Worm (Caenorhabditis elegans) whole organism, L1 larva: ENCODE measurements around the gene R11G1.2.

ENCODE experiments used
- Y116A8C.19 ChIP-seq: sonication (generic microtip); optimal IDR thresholded peaks from 2 replicates; lab custom pipeline; 2016; ENCODE audit warnings: missing compliant biosample characterization, missing genetic modification characterization, borderline replicate concordance
- alr-1 ChIP-seq: fragments of 200-800 bp; sonication (Bioruptor generic); optimal IDR thresholded peaks from 2 replicates; lab custom pipeline; 2018; ENCODE audit warnings: borderline replicate concordance, mild to moderate bottlenecking, missing genetic modification characterization, missing compliant biosample characterization
- aly-2 ChIP-seq: fragments of 150-350 bp; optimal IDR thresholded peaks from 2 replicates; lab custom pipeline; 2014; ENCODE audit warnings: missing biosample characterization, missing genetic modification characterization
- ama-1 ChIP-seq: fragments of 150-350 bp; optimal IDR thresholded peaks from 2 replicates; lab custom pipeline; 2014
- ceh-63 ChIP-seq: fragments of 200-800 bp; sonication (Bioruptor generic); optimal IDR thresholded peaks from 2 replicates; lab custom pipeline; 2018; ENCODE audit warnings: mild to moderate bottlenecking, missing genetic modification characterization, missing compliant biosample characterization
- ceh-8 ChIP-seq: fragments of 200-800 bp; sonication (Bioruptor generic); optimal IDR thresholded peaks from 2 replicates; lab custom pipeline; 2018; ENCODE audit warnings: mild to moderate bottlenecking, missing genetic modification characterization, moderate library complexity, missing compliant biosample characterization
- ceh-88 ChIP-seq: fragments of 200-800 bp; sonication (Bioruptor generic); IDR thresholded peaks from 2 replicates; pipeline ENCODE4 v1.3.6; 2022; ENCODE audit warnings: missing genetic modification characterization, missing compliant biosample characterization
- dsc-1 ChIP-seq: sonication (generic microtip); optimal IDR thresholded peaks from 2 replicates; lab custom pipeline; 2016; ENCODE audit warnings: mild to moderate bottlenecking, missing genetic modification characterization, missing compliant biosample characterization
- efl-1 ChIP-seq, 4 experiments: fragments of 150-350 bp; optimal IDR thresholded peaks in 3 of 4; peaks in 1 of 4; 1 replicate in 1 of 4; 2 replicates in 3 of 4; lab custom pipeline; 2014; ENCODE audit warnings: missing biosample characterization in 2 of 4, missing genetic modification characterization in 2 of 4, missing genetic modification reagents in 2 of 4
- efl-3 ChIP-seq: fragments of 200-800 bp; sonication (Bioruptor generic); optimal IDR thresholded peaks from 2 replicates; lab custom pipeline; 2018; ENCODE audit warnings: mild to moderate bottlenecking, missing genetic modification characterization, missing compliant biosample characterization
- egl-13 ChIP-seq: sonication (generic microtip); optimal IDR thresholded peaks from 2 replicates; lab custom pipeline; 2016; ENCODE audit warnings: missing genotype, missing genetic modification reagents, missing genetic modification characterization, missing compliant biosample characterization
- egl-27 ChIP-seq, 2 experiments: fragments of 150-350 bp in 1 of 2; sonication (generic microtip); optimal IDR thresholded peaks; 3 replicates each; lab custom pipeline; 2017 to 2018; ENCODE audit warnings: missing biosample characterization in 2 of 2, missing genetic modification characterization in 2 of 2, missing genetic modification reagents in 2 of 2
- elt-2 ChIP-seq: sonication (generic microtip); optimal IDR thresholded peaks from 2 replicates; lab custom pipeline; 2016; ENCODE audit warnings: missing genetic modification characterization, mild to moderate bottlenecking, inconsistent platforms, missing compliant biosample characterization, missing genetic modification reagents
- fkh-10 ChIP-seq: sonication (generic microtip); optimal IDR thresholded peaks from 2 replicates; lab custom pipeline; 2017; ENCODE audit warnings: missing biosample characterization, missing genetic modification reagents, missing genetic modification characterization
- fkh-4 ChIP-seq: sonication (generic microtip); optimal IDR thresholded peaks from 2 replicates; lab custom pipeline; 2016; ENCODE audit warnings: missing compliant biosample characterization, missing genetic modification characterization, borderline replicate concordance
- fkh-8 ChIP-seq: sonication (generic microtip); optimal IDR thresholded peaks from 2 replicates; lab custom pipeline; 2016; ENCODE audit warnings: mild to moderate bottlenecking, missing genetic modification characterization, missing compliant biosample characterization
- jun-1 ChIP-seq: fragments of 150-350 bp; optimal IDR thresholded peaks from 2 replicates; lab custom pipeline; 2014; ENCODE audit warnings: missing biosample characterization, missing genetic modification reagents, missing genetic modification characterization
- lin-14 ChIP-seq: fragments of 200-800 bp; sonication (Bioruptor generic); optimal IDR thresholded peaks from 2 replicates; lab custom pipeline; 2018; ENCODE audit warnings: mild to moderate bottlenecking, missing genetic modification characterization, moderate library complexity, missing compliant biosample characterization
- mab-9 ChIP-seq: fragments of 200-800 bp; sonication (Bioruptor generic); IDR thresholded peaks from 2 replicates; pipeline ENCODE4 v1.3.6; 2022; ENCODE audit warnings: missing genetic modification reagents, missing genetic modification characterization, missing compliant biosample characterization
- mef-2 ChIP-seq: fragments of 150-350 bp; optimal IDR thresholded peaks from 2 replicates; lab custom pipeline; 2014; ENCODE audit warnings: missing biosample characterization, missing genetic modification characterization
- mep-1 ChIP-seq: fragments of 150-350 bp; optimal IDR thresholded peaks from 2 replicates; lab custom pipeline; 2014; ENCODE audit warnings: missing biosample characterization, missing genetic modification characterization
- nhr-11 ChIP-seq: fragments of 150-350 bp; optimal IDR thresholded peaks from 2 replicates; lab custom pipeline; 2014; ENCODE audit warnings: missing biosample characterization, missing genetic modification characterization
- nhr-12 ChIP-seq: sonication (generic microtip); optimal IDR thresholded peaks from 2 replicates; lab custom pipeline; 2017; ENCODE audit warnings: missing biosample characterization, missing genetic modification characterization
- nhr-19 ChIP-seq: fragments of 200-800 bp; sonication (Bioruptor generic); conservative IDR thresholded peaks from 2 replicates; pipeline ENCODE4 v1.3.6; 2022; ENCODE audit warnings: missing genetic modification characterization, missing compliant biosample characterization
- nhr-20 ChIP-seq: sonication (generic microtip); optimal IDR thresholded peaks from 2 replicates; lab custom pipeline; 2016; ENCODE audit warnings: mild to moderate bottlenecking, missing genetic modification characterization, missing compliant biosample characterization
- nhr-28 ChIP-seq: fragments of 150-350 bp; optimal IDR thresholded peaks from 2 replicates; lab custom pipeline; 2014; ENCODE audit warnings: missing biosample characterization, missing genetic modification characterization
- nhr-47 ChIP-seq: sonication (generic microtip); optimal IDR thresholded peaks from 2 replicates; lab custom pipeline; 2016; ENCODE audit warnings: mild to moderate bottlenecking, missing genetic modification characterization, moderate library complexity, missing compliant biosample characterization
- nhr-76 ChIP-seq: sonication (generic microtip); optimal IDR thresholded peaks from 2 replicates; lab custom pipeline; 2017; ENCODE audit warnings: missing biosample characterization, missing genetic modification characterization
- nhr-77 ChIP-seq: fragments of 150-350 bp; optimal IDR thresholded peaks from 2 replicates; lab custom pipeline; 2014; ENCODE audit warnings: missing biosample characterization, missing genetic modification characterization
- nhr-84 ChIP-seq: sonication (generic microtip); optimal IDR thresholded peaks from 2 replicates; lab custom pipeline; 2017; ENCODE audit warnings: missing biosample characterization, missing genetic modification characterization
- nhr-85 ChIP-seq: sonication (generic microtip); peaks from one replicate; lab custom pipeline; 2016; ENCODE audit warnings: missing genetic modification characterization, inconsistent platforms, missing compliant biosample characterization
- pag-3 ChIP-seq: sonication (generic microtip); optimal IDR thresholded peaks from 2 replicates; lab custom pipeline; 2017; ENCODE audit warnings: missing genetic modification characterization, mild to moderate bottlenecking, missing compliant biosample characterization, antibody characterized with exemption, borderline replicate concordance; ENCODE audit not compliant: insufficient read depth
- pax-3 ChIP-seq: fragments of 200-800 bp; sonication (Bioruptor generic); optimal IDR thresholded peaks from 2 replicates; lab custom pipeline; 2018; ENCODE audit warnings: mild to moderate bottlenecking, missing genetic modification characterization, moderate library complexity, missing compliant biosample characterization
- rnt-1 ChIP-seq: sonication (generic microtip); optimal IDR thresholded peaks from 2 replicates; lab custom pipeline; 2016; ENCODE audit warnings: mild to moderate bottlenecking, missing genetic modification characterization, moderate library complexity, missing compliant biosample characterization
- snpc-4 ChIP-seq: fragments of 150-350 bp; optimal IDR thresholded peaks from 2 replicates; lab custom pipeline; 2014; ENCODE audit warnings: missing biosample characterization, missing genetic modification characterization
- sptf-1 ChIP-seq: fragments of 150-350 bp; optimal IDR thresholded peaks from 2 replicates; lab custom pipeline; 2014; ENCODE audit warnings: missing biosample characterization, missing genetic modification characterization
- sup-37 ChIP-seq: fragments of 200-800 bp; sonication (Bioruptor generic); optimal IDR thresholded peaks from 2 replicates; lab custom pipeline; 2018; ENCODE audit warnings: mild to moderate bottlenecking, missing genetic modification characterization, missing compliant biosample characterization
- unc-30 ChIP-seq: sonication (generic microtip); optimal IDR thresholded peaks from 2 replicates; lab custom pipeline; 2017; ENCODE audit warnings: missing biosample characterization, missing genetic modification characterization
- unc-98 ChIP-seq: fragments of 200-800 bp; sonication (Bioruptor generic); IDR thresholded peaks from 2 replicates; pipeline ENCODE4 v1.3.6; 2022; ENCODE audit warnings: missing genetic modification characterization, missing compliant biosample characterization
- ztf-4 ChIP-seq: fragments of 150-350 bp; optimal IDR thresholded peaks from 2 replicates; lab custom pipeline; 2014; ENCODE audit warnings: missing biosample characterization, missing genetic modification characterization

R11G1.2 gene

DNA sequence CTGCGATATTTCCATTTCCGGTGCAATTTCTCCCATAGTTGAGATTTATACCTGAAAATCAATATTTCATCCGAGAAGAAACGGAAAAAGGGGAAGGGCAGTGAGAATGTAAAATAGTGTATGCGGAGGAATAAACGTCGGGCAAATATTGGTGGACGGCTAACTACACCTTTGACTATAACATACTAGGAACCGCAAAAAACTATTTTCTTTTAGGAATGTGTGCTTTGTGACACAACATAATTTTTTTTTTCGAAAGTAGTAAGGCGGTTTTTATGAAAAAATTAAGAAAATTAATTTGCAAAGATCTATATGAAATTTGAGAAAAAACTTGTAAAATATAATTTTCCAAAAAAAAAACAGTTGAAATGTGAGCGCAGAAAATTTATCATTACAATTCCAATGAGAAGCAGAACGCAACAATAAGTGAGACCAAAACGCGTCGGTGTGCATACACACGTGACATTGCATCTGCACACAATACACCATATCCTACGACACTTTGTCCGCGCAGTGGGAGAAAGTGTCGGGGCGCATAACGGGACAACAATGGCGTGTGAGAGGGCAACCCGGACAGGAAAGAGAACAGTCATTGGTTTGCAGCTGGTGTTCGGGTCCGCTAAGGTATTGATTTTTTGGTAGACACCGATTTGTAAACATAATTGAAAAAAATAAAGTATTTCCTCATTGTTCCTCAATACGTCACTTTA, at the start of gene R11G1.2, which contains the start of gene sax-1 (continued):
- TF ChIP-seq elt-2 (tag; lab: Kevin White, UChicago) (peak; percentile 6), unc-98 (GFP tag; lab: Robert Waterston, UW) (no peak), snpc-4 (tag; lab: Kevin White, UChicago) (no peak), sup-37 (GFP tag; lab: Kevin White, UChicago) (no peak), jun-1 (no peak), ceh-63 (GFP tag; lab: Kevin White, UChicago) (no peak), alr-1 (no peak), mep-1 (tag; lab: Kevin White, UChicago) (peak; percentile 80), fkh-4 (tag; lab: Kevin White, UChicago) (no peak), efl-3 (GFP tag; lab: Kevin White, UChicago) (no peak), ceh-88 (peak; percentile 15; the same call in 1 of the 2 replicates), egl-27 (tag; optimal IDR thresholded peaks at IDR 0.05; lab: Kevin White, UChicago) (no peak), egl-13 (tag; lab: Kevin White, UChicago) (no peak), Y116A8C.19 (tag; lab: Kevin White, UChicago) (no peak), nhr-12 (tag; lab: Kevin White, UChicago) (no peak), nhr-20 (tag; lab: Kevin White, UChicago) (peak; percentile 62), ama-1 (lab: Kevin White, UChicago) (no peak), aly-2 (tag; lab: Kevin White, UChicago) (no peak), nhr-84 (no peak), mef-2 (tag; lab: Kevin White, UChicago) (no peak), nhr-85 (tag; lab: Kevin White, UChicago) (peak; percentile 75), nhr-28 (tag; lab: Kevin White, UChicago) (no peak), nhr-11 (tag; lab: Kevin White, UChicago) (no peak), unc-30 (tag; lab: Kevin White, UChicago) (no peak), pag-3 (tag; lab: Kevin White, UChicago) (no peak), nhr-19 (GFP tag; lab: Robert Waterston, UW) (peak; percentile 42; the same call in 1 of the 2 replicates), nhr-47 (tag; lab: Kevin White, UChicago) (peak; percentile 67), sptf-1 (tag; lab: Kevin White, UChicago) (no peak), nhr-77 (tag; lab: Kevin White, UChicago) (no peak), ztf-4 (no peak), fkh-8 (peak; percentile 27), nhr-76 (tag; lab: Kevin White, UChicago) (no peak), fkh-10 (GFP tag; lab: Kevin White, UChicago) (no peak)

DNA sequence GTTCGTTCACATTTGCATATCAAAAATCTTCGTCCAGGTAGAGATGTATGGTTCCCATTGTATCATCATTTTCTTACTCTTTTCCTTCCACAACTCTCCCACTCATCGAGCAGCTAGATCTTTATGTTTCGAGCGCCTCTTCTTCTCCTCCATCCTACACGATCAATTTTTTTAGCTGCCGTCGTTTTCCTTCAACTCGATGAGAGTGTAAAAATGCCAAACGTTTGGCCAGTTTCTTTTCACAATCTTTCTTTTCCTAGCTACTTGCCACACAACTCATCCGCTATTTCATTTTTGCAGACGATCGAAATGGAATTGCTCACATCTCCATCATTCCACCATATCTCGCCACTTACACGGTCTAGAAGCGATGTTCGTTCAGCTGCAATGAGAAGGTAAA, 48.9 kb upstream of the R11G1.2 start, which contains the start of gene C18B2.3:
TSS of gene C18B2.3 (plus strand) at position 301 of the 400 bp plus-strand sequence.
- TF ChIP-seq ceh-8 (GFP tag; lab: Kevin White, UChicago): no peak
- TF ChIP-seq elt-2 (tag; lab: Kevin White, UChicago): no peak
- no peak for TF ChIP-seq ztf-4
- no peak for TF ChIP-seq efl-1 (optimal IDR thresholded peaks at IDR 0.05; lab: Kevin White, UChicago)
- TF ChIP-seq efl-1 (GFP tag; optimal IDR thresholded peaks at IDR 0.05 in 1 of 2; lab: Kevin White, UChicago): no peak
- TF ChIP-seq rnt-1: peak; percentile 20
- peak; percentile 23 for TF ChIP-seq dsc-1
- no peak for TF ChIP-seq pax-3 (tag; lab: Kevin White, UChicago)
- TF ChIP-seq sup-37 (GFP tag; lab: Kevin White, UChicago): no peak
- TF ChIP-seq lin-14: peak; percentile 12
- TF ChIP-seq pag-3 (tag; lab: Kevin White, UChicago): peak; percentile 39
- TF ChIP-seq mab-9 (GFP tag; lab: Robert Waterston, UW): no peak
